Fruit fly (Drosophila melanogaster) whole organism, pupa: ENCODE data around the gene CG14062.

Experiments
- CG10348 ChIP-seq: fragments of 200-800 bp; sonication (Bioruptor generic); IDR thresholded peaks from 2 replicates; pipeline ENCODE4 v1.3.6; 2022; ENCODE audit warnings: missing biosample characterization, missing genetic modification characterization
- CG12605 ChIP-seq: fragments of 200-800 bp; sonication (Bioruptor generic); IDR thresholded peaks from 2 replicates; pipeline ENCODE4 v1.3.6; 2022; ENCODE audit warnings: missing biosample characterization, missing genetic modification characterization
- CG13204 ChIP-seq: fragments of 200-800 bp; sonication (Bioruptor generic); optimal IDR thresholded peaks from 2 replicates; lab custom pipeline; 2018; ENCODE audit warnings: missing biosample characterization, mild to moderate bottlenecking, missing genetic modification characterization, moderate library complexity
- CG14655 ChIP-seq: fragments of 200-800 bp; sonication (Bioruptor generic); optimal IDR thresholded peaks from 3 replicates; lab custom pipeline; 2017; ENCODE audit warnings: mild to moderate bottlenecking, missing biosample characterization, missing genetic modification reagents, missing genetic modification characterization
- CG15710 ChIP-seq: fragments of 200-800 bp; sonication (Bioruptor generic); optimal IDR thresholded peaks from 2 replicates; lab custom pipeline; 2018; ENCODE audit warnings: missing biosample characterization, mild to moderate bottlenecking, missing genetic modification characterization, moderate library complexity
- CG17806 ChIP-seq: fragments of 200-800 bp; sonication (Bioruptor generic); optimal IDR thresholded peaks from 2 replicates; lab custom pipeline; 2018; ENCODE audit warnings: missing biosample characterization, mild to moderate bottlenecking, missing genetic modification characterization, moderate library complexity
- CG32121 ChIP-seq: fragments of 200-800 bp; sonication (Bioruptor generic); IDR thresholded peaks from 2 replicates; pipeline ENCODE4 v1.3.6; 2022; ENCODE audit warnings: missing biosample characterization, missing genetic modification characterization
- CG34367 ChIP-seq: fragments of 200-800 bp; sonication (Bioruptor generic); optimal IDR thresholded peaks from 2 replicates; lab custom pipeline; 2018; ENCODE audit warnings: missing biosample characterization, mild to moderate bottlenecking, missing genetic modification characterization
- CG4496 ChIP-seq: fragments of 200-800 bp; sonication (Bioruptor generic); IDR thresholded peaks from 3 replicates; pipeline ENCODE4 v1.3.6; 2022; ENCODE audit warnings: missing biosample characterization, missing genetic modification characterization
- CG8159 ChIP-seq: fragments of 200-800 bp; sonication (Bioruptor generic); optimal IDR thresholded peaks from 3 replicates; lab custom pipeline; 2018; ENCODE audit warnings: missing biosample characterization, mild to moderate bottlenecking, missing genetic modification characterization, moderate library complexity
- CG8301 ChIP-seq: fragments of 200-800 bp; sonication (Bioruptor generic); optimal IDR thresholded peaks from 2 replicates; lab custom pipeline; 2018; ENCODE audit warnings: missing biosample characterization, mild to moderate bottlenecking, missing genetic modification characterization
- CG9948 ChIP-seq: fragments of 200-800 bp; sonication (Bioruptor generic); optimal IDR thresholded peaks from 2 replicates; lab custom pipeline; 2018; ENCODE audit warnings: missing biosample characterization, mild to moderate bottlenecking, missing genetic modification characterization, moderate library complexity
- D1 ChIP-seq: fragments of 200-800 bp; sonication (Bioruptor generic); optimal IDR thresholded peaks from 2 replicates; lab custom pipeline; 2018; ENCODE audit warnings: missing biosample characterization, mild to moderate bottlenecking, missing genetic modification characterization, moderate library complexity
- EcR ChIP-seq: fragments of 200-800 bp; sonication (Bioruptor generic); optimal IDR thresholded peaks from 3 replicates; lab custom pipeline; 2019; ENCODE audit warnings: missing biosample characterization, missing genetic modification characterization, mild to moderate bottlenecking, moderate library complexity, missing genetic modification reagents
- Ets98B ChIP-seq: fragments of 200-800 bp; sonication (Bioruptor generic); IDR thresholded peaks from 2 replicates; pipeline ENCODE4 v1.3.6; 2022; ENCODE audit warnings: missing biosample characterization, missing genetic modification characterization
- Pif1A ChIP-seq: fragments of 200-800 bp; sonication (Bioruptor generic); optimal IDR thresholded peaks from 3 replicates; lab custom pipeline; 2016; ENCODE audit warnings: missing biosample characterization, missing genetic modification characterization
- Pif1B ChIP-seq: fragments of 200-800 bp; sonication (Bioruptor generic); optimal IDR thresholded peaks from 3 replicates; lab custom pipeline; 2016; ENCODE audit warnings: missing biosample characterization, missing genetic modification characterization
- Snoo ChIP-seq: fragments of 200-800 bp; sonication (Bioruptor generic); optimal IDR thresholded peaks from 3 replicates; lab custom pipeline; 2017; ENCODE audit warnings: missing biosample characterization, mild to moderate bottlenecking, missing genetic modification characterization, inconsistent platforms
- fd96Ca ChIP-seq: fragments of 200-800 bp; sonication (Bioruptor generic); IDR thresholded peaks from 3 replicates; pipeline ENCODE4 v1.3.6; 2022; ENCODE audit warnings: missing biosample characterization, missing genetic modification characterization
- gl ChIP-seq: fragments of 200-800 bp; sonication (Bioruptor generic); optimal IDR thresholded peaks from 2 replicates; lab custom pipeline; 2018; ENCODE audit warnings: missing biosample characterization, mild to moderate bottlenecking, missing genetic modification characterization
- rn ChIP-seq: fragments of 200-800 bp; sonication (Bioruptor generic); IDR thresholded peaks from 2 replicates; pipeline ENCODE4 v1.3.6; 2022; ENCODE audit warnings: missing biosample characterization, missing genetic modification characterization

The CG14062 gene

DNA sequence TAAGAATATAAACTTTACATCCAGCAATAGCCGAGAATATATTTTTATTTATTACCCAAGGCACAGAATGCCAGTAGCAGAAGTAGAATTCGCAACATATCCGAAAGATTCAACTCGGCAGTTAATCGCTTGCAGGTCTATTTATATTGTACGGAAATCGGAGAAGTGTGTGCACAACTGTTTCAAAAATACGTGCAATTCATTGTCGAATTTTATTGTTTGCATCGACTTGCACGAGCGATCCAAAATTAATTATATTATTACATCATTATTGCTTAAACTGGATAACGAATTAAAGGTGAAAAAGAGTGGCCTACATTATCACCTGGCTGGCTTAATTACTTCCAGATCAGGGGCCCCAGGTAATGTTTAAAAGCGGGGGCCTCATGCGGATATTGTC is at the start of gene CG14062:
Gene CG14062, minus strand, starts transcription at position 101 of the 400 bp plus-strand sequence.
- TF ChIP-seq CG15710, result no peak
- TF ChIP-seq CG34367 (tag; lab: Kevin White, UChicago), result no peak
- no peak for TF ChIP-seq CG4496
- TF ChIP-seq Pif1A (GFP tag; lab: Kevin White, UChicago), result no peak
- TF ChIP-seq CG9948 (tag; lab: Kevin White, UChicago), result no peak

DNA sequence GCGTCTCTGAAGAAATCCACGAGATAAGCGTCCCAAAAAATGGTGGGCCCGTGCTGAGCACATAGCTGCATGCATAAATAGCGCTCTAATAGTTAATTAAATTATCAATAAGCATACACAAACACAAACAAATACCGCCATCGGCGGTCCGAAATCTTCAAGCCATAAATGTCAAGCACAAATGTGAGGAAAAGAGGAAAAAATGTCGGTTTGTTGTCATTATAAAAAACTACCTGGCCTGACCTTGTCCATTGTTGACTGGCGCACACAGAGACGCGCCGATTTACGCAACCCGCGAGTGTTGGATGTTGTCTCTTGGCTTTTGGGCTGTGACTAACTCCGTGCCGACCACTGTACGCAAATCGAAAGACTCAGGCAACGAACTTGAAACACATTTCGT is 45.3 kb upstream of the CG14062 start:
- TF ChIP-seq EcR (GFP tag; lab: Kevin White, UChicago), result no peak
- TF ChIP-seq rn (GFP tag; lab: Robert Waterston, UW), result no peak
- no peak for TF ChIP-seq CG12605 (GFP tag; lab: Robert Waterston, UW)
- TF ChIP-seq, all 21 proteins: peak for 0

DNA sequence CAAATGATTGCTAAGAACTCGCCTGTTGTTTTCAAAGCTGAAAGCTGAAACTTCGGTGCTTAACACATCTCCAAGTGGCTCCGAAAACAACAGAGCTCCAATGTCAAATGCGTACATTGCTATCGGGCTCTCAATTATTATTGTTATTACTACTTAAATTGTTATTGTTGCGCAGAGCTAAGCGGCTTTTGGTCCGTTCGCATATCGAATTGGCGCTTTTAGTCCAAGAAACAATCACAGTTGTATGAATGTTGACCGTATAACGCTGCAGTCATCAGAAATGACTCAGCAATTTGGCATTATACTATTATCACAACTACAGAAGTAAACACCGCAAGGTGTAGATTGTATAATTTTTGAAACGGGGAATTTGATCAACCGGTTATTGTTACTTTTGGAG is 42.9 kb upstream of the CG14062 start:
- TF ChIP-seq CG4496, result no peak
- TF ChIP-seq fd96Ca (GFP tag; lab: Robert Waterston, UW), result no peak
- TF ChIP-seq Snoo (tag; lab: Kevin White, UChicago), result no peak
- TF ChIP-seq CG10348 (GFP tag; lab: Robert Waterston, UW), result no peak
- TF ChIP-seq CG32121, result no peak
- no peak for TF ChIP-seq CG12605 (GFP tag; lab: Robert Waterston, UW)
- TF ChIP-seq rn (GFP tag; lab: Robert Waterston, UW), result no peak
- TF ChIP-seq Ets98B (GFP tag; lab: Robert Waterston, UW), result no peak
- no peak for TF ChIP-seq CG15710
- TF ChIP-seq CG13204, result no peak
- TF ChIP-seq CG17806 (tag; lab: Kevin White, UChicago), result no peak
- TF ChIP-seq CG34367 (tag; lab: Kevin White, UChicago), result no peak
- TF ChIP-seq CG14655 (GFP tag; lab: Kevin White, UChicago), result no peak
- no peak for TF ChIP-seq EcR (GFP tag; lab: Kevin White, UChicago)
- no peak for TF ChIP-seq D1
- no peak for TF ChIP-seq Pif1B
- TF ChIP-seq gl (tag; lab: Kevin White, UChicago), result no peak
- no peak for TF ChIP-seq CG9948 (tag; lab: Kevin White, UChicago)
- no peak for TF ChIP-seq CG8159
- TF ChIP-seq, all 21 proteins: peak for 0

DNA sequence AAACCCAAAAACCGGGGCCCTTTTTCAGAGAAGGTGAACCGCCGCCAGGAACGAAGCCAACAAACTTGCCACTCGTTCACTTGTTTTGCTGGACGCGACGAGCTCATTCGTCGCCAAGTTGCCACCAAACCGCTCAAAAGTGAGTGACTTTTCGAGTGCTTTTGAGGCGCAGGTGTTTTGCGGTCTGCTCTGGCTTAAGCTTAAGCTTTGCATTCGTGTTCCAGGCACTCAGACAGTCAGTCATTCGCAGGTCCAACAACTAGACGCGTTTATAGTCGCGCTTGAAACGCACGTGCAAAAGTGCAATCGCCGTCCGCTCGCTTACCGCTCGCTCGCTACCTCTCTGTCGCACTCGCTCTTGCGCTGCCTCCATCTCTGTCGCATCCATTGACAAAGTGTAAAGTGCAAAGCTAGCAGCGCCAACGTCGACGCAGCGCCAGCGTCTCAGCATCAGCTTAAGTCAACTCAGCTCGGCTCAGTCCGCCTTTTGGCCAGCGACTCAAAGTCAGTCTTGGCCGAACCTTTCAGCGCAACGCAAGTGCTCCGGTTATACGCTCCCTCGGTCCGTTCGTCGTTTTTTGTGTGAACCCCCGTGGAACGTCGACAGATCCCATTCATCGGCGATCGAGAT is 39.3 kb upstream of the CG14062 start:
- TF ChIP-seq CG17806 (tag; lab: Kevin White, UChicago), result no peak
- no peak for TF ChIP-seq CG12605 (GFP tag; lab: Robert Waterston, UW)
- 0 out of 3 replicates have a peak, but pooled peaks have one; percentile 43 for TF ChIP-seq CG4496
- no peak for TF ChIP-seq rn (GFP tag; lab: Robert Waterston, UW)
- TF ChIP-seq CG34367 (tag; lab: Kevin White, UChicago), result no peak
- peak; percentile 41 for TF ChIP-seq EcR (GFP tag; lab: Kevin White, UChicago)
- no peak for TF ChIP-seq CG14655 (GFP tag; lab: Kevin White, UChicago)
- TF ChIP-seq CG32121, result peak; percentile 47; the same call in 1 of the 2 replicates
- no peak for TF ChIP-seq Ets98B (GFP tag; lab: Robert Waterston, UW)
- TF ChIP-seq CG9948 (tag; lab: Kevin White, UChicago), result no peak
- no peak for TF ChIP-seq Snoo (tag; lab: Kevin White, UChicago)
- TF ChIP-seq CG10348 (GFP tag; lab: Robert Waterston, UW), result no peak
- TF ChIP-seq D1, result no peak
- TF ChIP-seq CG13204, result peak; percentile 100
- TF ChIP-seq gl (tag; lab: Kevin White, UChicago), result no peak
- TF ChIP-seq CG8301 (tag; lab: Kevin White, UChicago), result no peak
- no peak for TF ChIP-seq Pif1A (GFP tag; lab: Kevin White, UChicago)
- TF ChIP-seq Pif1B, result no peak
- no peak for TF ChIP-seq CG15710
- no peak for TF ChIP-seq CG8159
- TF ChIP-seq fd96Ca (GFP tag; lab: Robert Waterston, UW), result no peak

DNA sequence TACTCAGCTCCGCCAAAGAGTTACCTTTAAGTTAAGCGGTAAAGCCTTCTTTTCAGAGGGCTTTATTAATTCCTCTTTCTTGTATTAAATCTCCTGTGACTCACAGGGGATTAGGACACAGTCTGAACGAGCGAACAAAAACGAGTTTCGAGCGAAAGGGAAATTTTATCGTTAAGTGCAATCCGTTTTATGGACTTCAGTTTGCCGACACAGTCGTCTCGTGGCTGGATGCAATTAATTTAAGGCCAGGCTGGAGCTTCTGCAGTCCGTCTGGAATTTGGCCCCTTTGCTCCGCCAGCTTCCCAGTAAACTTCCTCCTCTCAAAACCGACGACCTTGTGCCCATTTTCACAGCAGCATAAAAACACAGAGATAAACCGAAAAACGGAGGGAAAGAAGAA is 36.9 kb upstream of the CG14062 start:
- TF ChIP-seq Snoo (tag; lab: Kevin White, UChicago), result peak; percentile 45
- TF ChIP-seq EcR (GFP tag; lab: Kevin White, UChicago), result peak; percentile 19
- no peak for TF ChIP-seq CG8159
- TF ChIP-seq CG17806 (tag; lab: Kevin White, UChicago), result no peak

DNA sequence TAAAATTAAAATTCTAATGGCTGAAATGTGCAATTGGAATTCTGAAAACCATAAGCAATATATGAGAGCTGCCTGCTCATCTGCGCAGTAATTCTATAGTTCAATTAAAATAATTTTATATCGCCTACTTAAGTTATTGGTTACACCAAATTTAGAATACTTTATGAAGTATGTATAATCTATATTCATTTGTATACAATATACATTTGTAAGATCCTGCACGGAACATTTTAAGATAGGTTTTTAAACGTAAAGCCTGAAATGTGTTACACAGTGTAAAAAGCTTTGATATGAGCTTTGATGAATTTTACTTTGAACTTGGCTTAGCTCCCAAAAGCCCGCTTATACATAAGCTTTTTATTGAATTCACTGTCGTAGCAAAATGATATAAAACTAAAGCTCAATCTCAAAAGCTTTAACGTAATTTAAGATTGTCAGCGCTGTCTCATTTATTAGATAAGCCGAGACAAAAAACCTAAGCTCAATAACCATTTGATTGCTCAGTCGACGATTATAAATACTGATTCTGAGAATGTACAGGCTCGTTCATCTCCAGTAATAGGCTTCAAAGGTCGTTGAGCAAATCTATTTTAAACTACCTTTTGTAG is 34.9 kb upstream of the CG14062 start:
- TF ChIP-seq Ets98B (GFP tag; lab: Robert Waterston, UW) (no peak), CG34367 (tag; lab: Kevin White, UChicago) (peak; percentile 11), EcR (GFP tag; lab: Kevin White, UChicago) (no peak), CG14655 (GFP tag; lab: Kevin White, UChicago) (peak; percentile 2), CG8301 (tag; lab: Kevin White, UChicago) (peak; percentile 44), CG17806 (tag; lab: Kevin White, UChicago) (peak; percentile 29), CG8159 (peak; percentile 41), CG15710 (peak; percentile 0), CG9948 (tag; lab: Kevin White, UChicago) (peak; percentile 23), D1 (no peak), CG32121 (0 out of 2 replicates have a peak, but pooled peaks have one; percentile 34), Snoo (tag; lab: Kevin White, UChicago) (peak; percentile 2), CG10348 (GFP tag; lab: Robert Waterston, UW) (no peak)
